Worm (Caenorhabditis elegans) whole organism, late embryonic: ENCODE results near the gene C56E6.2.

Experiments used
- T23F11.4 ChIP-seq: fragments of 200-800 bp; sonication (Bioruptor generic); optimal IDR thresholded peaks from 2 replicates; lab custom pipeline; 2018; ENCODE audit warnings: mild to moderate bottlenecking, missing genetic modification characterization, missing compliant biosample characterization
- ceh-30 ChIP-seq: fragments of 150-350 bp; optimal IDR thresholded peaks from 2 replicates; lab custom pipeline; 2014; ENCODE audit warnings: missing biosample characterization, missing genetic modification characterization
- fkh-10 ChIP-seq: fragments of 150-350 bp; optimal IDR thresholded peaks from 2 replicates; lab custom pipeline; 2014; ENCODE audit warnings: missing biosample characterization, missing genetic modification reagents, missing genetic modification characterization
- madf-2 ChIP-seq: sonication (generic microtip); optimal IDR thresholded peaks from 2 replicates; lab custom pipeline; 2017; ENCODE audit warnings: missing genetic modification characterization, missing compliant biosample characterization
- pha-4 ChIP-seq: fragments of 150-350 bp; optimal IDR thresholded peaks from 2 replicates; lab custom pipeline; 2018; ENCODE audit warnings: missing biosample characterization, missing genetic modification reagents, missing genetic modification characterization
- unc-42 ChIP-seq: sonication (generic microtip); optimal IDR thresholded peaks from 2 replicates; lab custom pipeline; 2016; ENCODE audit warnings: missing genotype, missing genetic modification characterization, missing compliant biosample characterization

ce11 chrII:6568707-6569106, 44.0 kb downstream of the C56E6.2 start, which contains the start of gene sra-27:
- TF ChIP-seq fkh-10 (GFP tag; lab: Kevin White, UChicago) (no peak), pha-4 (tag; lab: Kevin White, UChicago) (no peak), T23F11.4 (GFP tag; lab: Kevin White, UChicago) (no peak), unc-42 (tag; lab: Kevin White, UChicago) (no peak), madf-2 (no peak), ceh-30 (no peak)
